Worm (Caenorhabditis elegans): ENCODE measurements around the gene sra-34.

The sra-34 gene

DNA sequence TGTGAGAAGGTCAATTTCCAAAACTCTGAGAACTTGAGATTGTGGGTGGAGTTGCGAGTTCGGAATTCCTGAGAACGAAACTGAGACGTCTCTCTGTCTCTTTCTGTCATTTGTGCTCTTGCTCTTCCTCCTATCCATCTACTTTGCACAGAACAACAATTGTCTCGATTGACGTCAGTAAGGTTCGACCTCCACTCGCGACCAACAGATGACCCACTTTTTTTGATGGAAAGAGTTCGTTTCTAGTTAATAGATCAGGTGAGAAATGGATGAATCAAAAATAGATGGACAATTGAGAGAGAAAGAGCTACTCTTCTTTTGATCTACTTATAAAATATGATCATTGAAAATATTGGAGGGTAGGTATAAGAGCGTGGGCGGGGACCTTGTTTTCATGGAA lies 48.9 kb downstream of the sra-34 start:
- TF ChIP-seq hmbx-1 (tag; optimal IDR thresholded peaks at IDR 0.05): no peak
